Worm (Caenorhabditis elegans) whole organism, L4 larva: ENCODE results near the gene iglr-2.

Source experiments
- F10B5.3 ChIP-seq: sonication (generic microtip); optimal IDR thresholded peaks from 2 replicates; lab custom pipeline; 2016; ENCODE audit warnings: mild to moderate bottlenecking, missing genetic modification characterization, missing compliant biosample characterization
- F37D6.2 ChIP-seq: sonication (generic microtip); optimal IDR thresholded peaks from 2 replicates; lab custom pipeline; 2016; ENCODE audit warnings: mild to moderate bottlenecking, missing genetic modification characterization, missing compliant biosample characterization
- F49E8.2 ChIP-seq: sonication (generic microtip); optimal IDR thresholded peaks from 2 replicates; lab custom pipeline; 2016; ENCODE audit warnings: missing compliant biosample characterization, mild to moderate bottlenecking, missing genetic modification characterization, borderline replicate concordance
- R02D3.7 ChIP-seq: fragments of 150-350 bp; sonication (generic microtip); optimal IDR thresholded peaks from 3 replicates; lab custom pipeline; 2014; ENCODE audit warnings: missing biosample characterization, missing genetic modification characterization
- Y105C5A.15 ChIP-seq: fragments of 200-800 bp; sonication (Bioruptor generic); IDR thresholded peaks from 2 replicates; pipeline ENCODE4 v1.3.6; 2022; ENCODE audit warnings: missing genetic modification characterization, missing compliant biosample characterization
- Y5F2A.4 ChIP-seq: fragments of 200-800 bp; sonication (Bioruptor generic); optimal IDR thresholded peaks from 2 replicates; lab custom pipeline; 2018; ENCODE audit warnings: mild to moderate bottlenecking, missing genetic modification characterization, missing compliant biosample characterization
- Y75B8A.6 ChIP-seq: fragments of 200-800 bp; sonication (Bioruptor generic); IDR thresholded peaks from 2 replicates; pipeline ENCODE4 v1.3.6; 2022; ENCODE audit warnings: missing genetic modification reagents, missing genetic modification characterization, missing compliant biosample characterization
- ZK337.2 ChIP-seq: fragments of 200-800 bp; sonication (Bioruptor generic); IDR thresholded peaks from 2 replicates; pipeline ENCODE4 v1.3.6; 2022; ENCODE audit warnings: missing genetic modification reagents, missing genetic modification characterization, missing compliant biosample characterization
- ZK546.5 ChIP-seq, 2 experiments: sonication (generic microtip); optimal IDR thresholded peaks; 2 replicates each; lab custom pipeline; 2017; ENCODE audit warnings: missing biosample characterization in 2 of 2, missing genetic modification characterization in 2 of 2
- aha-1 ChIP-seq: fragments of 150-350 bp; peaks from one replicate; lab custom pipeline; 2014; ENCODE audit warnings: missing biosample characterization, missing genetic modification characterization
- ama-1 ChIP-seq: fragments of 150-350 bp; optimal IDR thresholded peaks from 2 replicates; lab custom pipeline; 2014; ENCODE audit warnings: inconsistent platforms, mixed read lengths
- arid-1 ChIP-seq: fragments of 200-800 bp; sonication (Bioruptor generic); conservative IDR thresholded peaks from 2 replicates; pipeline ENCODE4 v1.3.6; 2022; ENCODE audit warnings: missing genetic modification reagents, missing genetic modification characterization, missing compliant biosample characterization
- ceh-44 ChIP-seq: fragments of 200-800 bp; sonication (Bioruptor generic); IDR thresholded peaks from 2 replicates; pipeline ENCODE4 v1.3.6; 2022; ENCODE audit warnings: missing genetic modification reagents, missing genetic modification characterization, missing compliant biosample characterization
- ceh-62 ChIP-seq: sonication (generic microtip); optimal IDR thresholded peaks from 2 replicates; lab custom pipeline; 2017; ENCODE audit warnings: missing biosample characterization, missing genetic modification characterization
- daf-12 ChIP-seq: fragments of 150-350 bp; optimal IDR thresholded peaks from 2 replicates; lab custom pipeline; 2014; ENCODE audit warnings: missing biosample characterization, missing genetic modification reagents, missing genetic modification characterization
- daf-16 ChIP-seq, 3 experiments: sonication (generic microtip); optimal IDR thresholded peaks; 2 replicates each; lab custom pipeline; 2016 to 2017; ENCODE audit warnings: missing genetic modification characterization in 3 of 3, missing genetic modification reagents in 3 of 3, mild to moderate bottlenecking in 2 of 3, missing compliant biosample characterization in 2 of 3, missing biosample characterization in 1 of 3, moderate library complexity in 1 of 3
- daf-8 ChIP-seq: fragments of 200-800 bp; sonication (Bioruptor generic); IDR thresholded peaks from 2 replicates; pipeline ENCODE4 v1.3.6; 2022; ENCODE audit warnings: missing genetic modification characterization, missing compliant biosample characterization
- dmd-6 ChIP-seq: fragments of 200-800 bp; sonication (Bioruptor generic); IDR thresholded peaks from 2 replicates; pipeline ENCODE4 v1.3.6; 2022; ENCODE audit warnings: missing genetic modification reagents, missing genetic modification characterization, missing compliant biosample characterization
- dmd-8 ChIP-seq: fragments of 200-800 bp; sonication (Bioruptor generic); IDR thresholded peaks from 2 replicates; pipeline ENCODE4 v1.3.6; 2022; ENCODE audit warnings: missing genetic modification characterization, missing compliant biosample characterization
- dmd-9 ChIP-seq: fragments of 200-800 bp; sonication (Bioruptor generic); IDR thresholded peaks from 2 replicates; pipeline ENCODE4 v1.3.6; 2022; ENCODE audit warnings: missing genetic modification reagents, missing genetic modification characterization, missing compliant biosample characterization
- dpl-1 ChIP-seq: fragments of 150-350 bp; optimal IDR thresholded peaks from 2 replicates; lab custom pipeline; 2014; ENCODE audit warnings: missing biosample characterization, missing genetic modification reagents, missing genetic modification characterization
- dve-1 ChIP-seq: sonication (generic microtip); optimal IDR thresholded peaks from 2 replicates; lab custom pipeline; 2017; ENCODE audit warnings: antibody characterized with exemption, mild to moderate bottlenecking, missing genetic modification characterization, missing compliant biosample characterization; ENCODE audit not compliant: insufficient read depth
- egl-27 ChIP-seq: sonication (generic microtip); optimal IDR thresholded peaks from 3 replicates; lab custom pipeline; 2017; ENCODE audit warnings: missing biosample characterization, missing genetic modification reagents, missing genetic modification characterization
- fkh-10 ChIP-seq: fragments of 150-350 bp; optimal IDR thresholded peaks from 2 replicates; lab custom pipeline; 2014; ENCODE audit warnings: missing biosample characterization, missing genetic modification reagents, missing genetic modification characterization
- hlh-30 ChIP-seq: sonication (generic microtip); optimal IDR thresholded peaks from 2 replicates; lab custom pipeline; 2017; ENCODE audit warnings: antibody characterized with exemption, mild to moderate bottlenecking, missing genetic modification characterization, missing compliant biosample characterization; ENCODE audit not compliant: insufficient read depth
- lim-7 ChIP-seq: fragments of 200-800 bp; sonication (Bioruptor generic); IDR thresholded peaks from 2 replicates; pipeline ENCODE4 v1.3.6; 2022; ENCODE audit warnings: missing genetic modification characterization, missing compliant biosample characterization
- lin-1 ChIP-seq: fragments of 200-800 bp; sonication (Bioruptor generic); IDR thresholded peaks from 2 replicates; pipeline ENCODE4 v1.3.6; 2022; ENCODE audit warnings: missing genetic modification reagents, missing genetic modification characterization, missing compliant biosample characterization
- lin-13 ChIP-seq: fragments of 150-350 bp; optimal IDR thresholded peaks from 2 replicates; lab custom pipeline; 2014; ENCODE audit warnings: missing biosample characterization, missing genetic modification reagents, missing genetic modification characterization
- lin-29 ChIP-seq: fragments of 200-800 bp; sonication (Bioruptor generic); IDR thresholded peaks from 2 replicates; pipeline ENCODE4 v1.3.6; 2022; ENCODE audit warnings: missing genetic modification reagents, missing genetic modification characterization, missing compliant biosample characterization
- lin-39 ChIP-seq: fragments of 150-350 bp; optimal IDR thresholded peaks from 2 replicates; lab custom pipeline; 2014; ENCODE audit warnings: missing biosample characterization, missing genetic modification reagents, missing genetic modification characterization
- lsy-2 ChIP-seq, 2 experiments: fragments of 150-350 bp in 1 of 2; sonication (generic microtip) in 1 of 2; optimal IDR thresholded peaks; 2 replicates each; lab custom pipeline; 2014 to 2017; ENCODE audit warnings: missing biosample characterization in 2 of 2, missing genetic modification characterization in 2 of 2
- mdl-1 ChIP-seq, 2 experiments: fragments of 150-350 bp in 1 of 2; sonication (generic microtip) in 1 of 2; optimal IDR thresholded peaks; 2 replicates each; lab custom pipeline; 2014 to 2017; ENCODE audit warnings: missing biosample characterization in 2 of 2, missing genetic modification characterization in 2 of 2
- nhr-102 ChIP-seq: sonication (generic microtip); optimal IDR thresholded peaks from 2 replicates; lab custom pipeline; 2016; ENCODE audit warnings: mild to moderate bottlenecking, missing genetic modification characterization, moderate library complexity, missing compliant biosample characterization
- nhr-28 ChIP-seq: fragments of 150-350 bp; optimal IDR thresholded peaks from 2 replicates; lab custom pipeline; 2014; ENCODE audit warnings: missing biosample characterization, missing genetic modification characterization
- nhr-41 ChIP-seq: fragments of 200-800 bp; sonication (Bioruptor generic); IDR thresholded peaks from 2 replicates; pipeline ENCODE4 v1.3.6; 2022; ENCODE audit warnings: missing genetic modification reagents, missing genetic modification characterization, missing compliant biosample characterization
- nhr-76 ChIP-seq: fragments of 150-350 bp; optimal IDR thresholded peaks from 2 replicates; lab custom pipeline; 2014; ENCODE audit warnings: missing biosample characterization, missing genetic modification characterization
- nhr-77 ChIP-seq: fragments of 150-350 bp; optimal IDR thresholded peaks from 2 replicates; lab custom pipeline; 2014; ENCODE audit warnings: missing biosample characterization, missing genetic modification characterization
- php-3 ChIP-seq: fragments of 200-800 bp; sonication (Bioruptor generic); IDR thresholded peaks from 2 replicates; pipeline ENCODE4 v1.3.6; 2022; ENCODE audit warnings: missing genetic modification reagents, missing genetic modification characterization, missing compliant biosample characterization
- rbr-2 ChIP-seq: sonication (generic microtip); optimal IDR thresholded peaks from 2 replicates; lab custom pipeline; 2016; ENCODE audit warnings: missing genotype, missing genetic modification characterization, missing compliant biosample characterization
- set-16 ChIP-seq: fragments of 200-800 bp; sonication (Bioruptor generic); IDR thresholded peaks from 2 replicates; pipeline ENCODE4 v1.3.6; 2022; ENCODE audit warnings: missing genetic modification reagents, missing genetic modification characterization, missing compliant biosample characterization
- tra-1 ChIP-seq: fragments of 200-800 bp; sonication (Bioruptor generic); IDR thresholded peaks from 2 replicates; pipeline ENCODE4 v1.3.6; 2022; ENCODE audit warnings: missing genetic modification reagents, missing genetic modification characterization, missing compliant biosample characterization
- unc-130 ChIP-seq: sonication (generic microtip); optimal IDR thresholded peaks from 2 replicates; lab custom pipeline; 2016; ENCODE audit warnings: missing genetic modification reagents, missing genetic modification characterization, missing compliant biosample characterization
- unc-39 ChIP-seq: sonication (generic microtip); optimal IDR thresholded peaks from 2 replicates; lab custom pipeline; 2017; ENCODE audit warnings: missing biosample characterization, missing genetic modification characterization
- zag-1 ChIP-seq: fragments of 150-350 bp; optimal IDR thresholded peaks from 2 replicates; lab custom pipeline; 2014; ENCODE audit warnings: missing biosample characterization, missing genetic modification characterization
- zfp-2 ChIP-seq: sonication (generic microtip); optimal IDR thresholded peaks from 2 replicates; lab custom pipeline; 2016; ENCODE audit warnings: mild to moderate bottlenecking, missing genetic modification characterization, missing compliant biosample characterization
- zfp-3 ChIP-seq: fragments of 200-800 bp; sonication (Bioruptor generic); conservative IDR thresholded peaks from 2 replicates; pipeline ENCODE4 v1.3.6; 2022; ENCODE audit warnings: missing genetic modification reagents, missing genetic modification characterization, missing compliant biosample characterization
- zip-2 ChIP-seq: fragments of 150-350 bp; optimal IDR thresholded peaks from 2 replicates; lab custom pipeline; 2014; ENCODE audit warnings: missing biosample characterization, missing genetic modification characterization
- ztf-7 ChIP-seq: fragments of 150-350 bp; optimal IDR thresholded peaks from 2 replicates; lab custom pipeline; 2014; ENCODE audit warnings: missing biosample characterization, missing genetic modification characterization

Gene iglr-2

DNA sequence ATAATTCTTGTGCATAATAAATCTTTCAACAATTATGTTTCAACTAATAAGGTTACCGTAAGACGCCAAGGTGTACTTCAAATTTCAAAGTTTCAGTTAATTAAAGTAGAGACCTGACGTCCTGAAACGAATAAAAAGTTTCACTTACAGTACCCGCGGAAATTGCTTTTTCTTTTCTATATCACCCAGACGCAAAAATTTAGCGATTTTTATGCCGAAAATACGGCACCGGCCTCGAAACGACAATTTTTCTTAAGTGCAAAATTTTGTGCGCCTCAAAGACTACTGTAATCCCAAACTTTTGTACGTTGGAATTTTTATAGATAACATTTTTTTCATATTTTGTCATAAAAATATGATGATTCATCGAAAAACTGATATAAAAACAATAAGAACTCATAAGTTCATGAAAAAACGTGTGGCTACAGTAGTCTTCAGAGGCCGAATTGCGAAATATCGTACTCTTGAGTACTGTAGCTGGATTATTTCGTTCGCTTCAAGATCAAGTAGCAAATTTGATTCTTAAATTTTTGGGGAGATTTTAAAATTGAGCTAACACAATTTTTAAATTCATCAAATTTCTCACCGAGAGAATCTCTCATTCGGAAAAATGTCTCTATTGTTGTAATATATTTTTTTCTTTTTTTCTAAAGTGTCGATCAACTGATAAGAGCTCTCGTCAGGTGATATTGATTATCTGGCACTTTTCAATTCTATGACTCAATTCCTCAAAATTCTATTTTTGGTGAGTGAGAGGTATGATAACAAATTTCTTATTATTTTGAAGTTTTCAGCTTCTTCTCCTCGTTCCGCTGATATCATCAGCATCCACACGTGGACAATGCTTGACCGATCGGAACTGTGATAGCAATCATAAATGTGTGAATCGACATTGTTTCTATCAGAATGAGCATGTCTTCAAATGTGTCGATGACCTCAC lies 5.3 kb downstream of the iglr-2 start, which contains the start of gene ZC262.13 (continued):
- no peak for TF ChIP-seq nhr-77 (tag; lab: Kevin White, UChicago)
- no peak for TF ChIP-seq ama-1 (lab: Kevin White, UChicago)
- TF ChIP-seq Y105C5A.15 (GFP tag; lab: Robert Waterston, UW) = no peak
- TF ChIP-seq zag-1 = no peak
- no peak for TF ChIP-seq unc-39 (tag; lab: Kevin White, UChicago)
- no peak for TF ChIP-seq mdl-1 (tag; optimal IDR thresholded peaks at IDR 0.05; lab: Kevin White, UChicago)
- no peak for TF ChIP-seq dmd-8 (GFP tag; lab: Robert Waterston, UW)
- no peak for TF ChIP-seq daf-8 (GFP tag; lab: Robert Waterston, UW)
- TF ChIP-seq lim-7 (GFP tag; lab: Robert Waterston, UW) = no peak
- TF ChIP-seq daf-12 (tag; lab: Kevin White, UChicago) = no peak
- peak; percentile 13 for TF ChIP-seq aha-1 (tag; lab: Kevin White, UChicago)
- TF ChIP-seq lin-13 = no peak
- TF ChIP-seq dpl-1 = no peak
- no peak for TF ChIP-seq Y5F2A.4 (GFP tag; lab: Kevin White, UChicago)
- peak; percentile 74 for TF ChIP-seq dmd-6 (GFP tag; lab: Robert Waterston, UW)
- no peak for TF ChIP-seq set-16 (GFP tag; lab: Robert Waterston, UW)
- no peak for TF ChIP-seq F37D6.2 (tag; lab: Kevin White, UChicago)
- no peak for TF ChIP-seq egl-27 (tag; lab: Kevin White, UChicago)
- no peak for TF ChIP-seq lin-29 (GFP tag; lab: Robert Waterston, UW)
- no peak for TF ChIP-seq F49E8.2 (tag; lab: Kevin White, UChicago)
- TF ChIP-seq ceh-62 (tag; lab: Kevin White, UChicago) = no peak
- TF ChIP-seq ceh-44 (GFP tag; lab: Robert Waterston, UW) = no peak
- no peak for TF ChIP-seq nhr-76
- no peak for TF ChIP-seq Y75B8A.6 (GFP tag; lab: Robert Waterston, UW)
- TF ChIP-seq nhr-102 = no peak
- no peak for TF ChIP-seq rbr-2 (tag; lab: Kevin White, UChicago)
- no peak for TF ChIP-seq zip-2 (tag; lab: Kevin White, UChicago)
- no peak for TF ChIP-seq ZK337.2
- TF ChIP-seq fkh-10 (GFP tag; lab: Kevin White, UChicago) = no peak
- TF ChIP-seq tra-1 (GFP tag; lab: Robert Waterston, UW) = no peak
- TF ChIP-seq zfp-3 (GFP tag; lab: Robert Waterston, UW) = 0 out of 2 replicates have a peak, but pooled peaks have one; percentile 58
- TF ChIP-seq nhr-28 (tag; lab: Kevin White, UChicago) = peak; percentile 17
- TF ChIP-seq, all 104 proteins: peak for 15

- TF ChIP-seq zfp-2 (tag; lab: Kevin White, UChicago) (no peak), dmd-8 (GFP tag; lab: Robert Waterston, UW) (no peak), lin-1 (GFP tag; lab: Robert Waterston, UW) (no peak), lsy-2 (tag; optimal IDR thresholded peaks at IDR 0.05; lab: Kevin White, UChicago) (peak in 1 of 2 experiments; percentile 31), php-3 (GFP tag; lab: Robert Waterston, UW) (no peak), unc-130 (GFP tag; lab: Kevin White, UChicago) (no peak), egl-27 (tag; lab: Kevin White, UChicago) (no peak), lin-39 (tag; lab: Kevin White, UChicago) (no peak), nhr-28 (tag; lab: Kevin White, UChicago) (peak; percentile 1), ztf-7 (tag; lab: Kevin White, UChicago) (no peak), ama-1 (lab: Kevin White, UChicago) (no peak), daf-16 (GFP tag; optimal IDR thresholded peaks at IDR 0.05; lab: Kevin White, UChicago) (no peak), daf-16 (tag; optimal IDR thresholded peaks at IDR 0.05; lab: Kevin White, UChicago) (peak; percentile 43), nhr-41 (no peak), hlh-30 (tag; lab: Kevin White, UChicago) (peak; percentile 66), dmd-9 (GFP tag; lab: Robert Waterston, UW) (no peak), dve-1 (peak; percentile 54), lim-7 (GFP tag; lab: Robert Waterston, UW) (no peak), mdl-1 (tag; optimal IDR thresholded peaks at IDR 0.05; lab: Kevin White, UChicago) (peak in 1 of 2 experiments; percentile 14), arid-1 (GFP tag; lab: Robert Waterston, UW) (no peak), ZK546.5 (tag; optimal IDR thresholded peaks at IDR 0.05; lab: Kevin White, UChicago) (no peak), F10B5.3 (tag; lab: Kevin White, UChicago) (no peak), dpl-1 (no peak), R02D3.7 (no peak), dmd-6 (GFP tag; lab: Robert Waterston, UW) (peak; percentile 26; the same call in 1 of the 2 replicates)
These were observed 6.7 kb downstream of the iglr-2 start, which contains the start of gene F10E9.12 for ce11 chrIII:8324412-8324811. Gene F10E9.12 (plus strand): TSS chrIII:8324542.
